Worm (Caenorhabditis elegans) whole organism, midembryonic: ENCODE measurements around the gene F47G3.1.

ENCODE experiments used
- T22C8.4 ChIP-seq: fragments of 200-800 bp; sonication (Bioruptor generic); IDR thresholded peaks from 2 replicates; pipeline ENCODE4 v1.3.6; 2022; ENCODE audit warnings: missing genetic modification characterization, missing compliant biosample characterization
- ref-1 ChIP-seq: fragments of 200-800 bp; sonication (Bioruptor generic); conservative IDR thresholded peaks from 2 replicates; pipeline ENCODE4 v1.3.6; 2022; ENCODE audit warnings: missing genetic modification reagents, missing genetic modification characterization, missing compliant biosample characterization
- ztf-23 ChIP-seq: fragments of 200-800 bp; sonication (Bioruptor generic); IDR thresholded peaks from 2 replicates; pipeline ENCODE4 v1.3.6; 2022; ENCODE audit warnings: missing genetic modification reagents, missing genetic modification characterization, missing compliant biosample characterization

DNA sequence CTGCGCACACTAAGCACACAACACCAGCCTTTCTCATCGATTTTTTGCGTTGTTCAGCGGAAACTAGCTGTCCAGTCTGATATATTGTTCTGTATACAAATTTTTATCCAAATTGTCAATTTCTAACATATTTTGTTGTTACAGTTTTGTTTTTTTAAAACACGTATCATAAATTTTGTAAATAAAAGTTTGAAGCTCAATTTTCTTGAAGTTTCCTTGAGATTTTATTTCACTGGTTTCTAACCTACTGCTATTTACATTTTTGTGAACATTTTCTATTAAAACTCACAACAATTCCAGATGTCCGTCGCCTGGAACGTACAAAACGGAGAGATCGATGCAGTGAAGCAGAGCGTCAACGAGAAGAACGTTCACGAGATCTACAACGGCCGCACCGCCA lies 21.6 kb downstream of the F47G3.1 start, which contains the start of gene mtpn-1:
- TF ChIP-seq ztf-23 (GFP tag; lab: Robert Waterston, UW) (no peak), ref-1 (GFP tag; lab: Robert Waterston, UW) (no peak), T22C8.4 (GFP tag; lab: Robert Waterston, UW) (no peak)
